Fruit fly (Drosophila melanogaster): ENCODE data around the gene Brd.

The Brd gene

dm6 chr3L:14956288-14957032 is 16.0 kb upstream of the Brd start (continued):
- TF ChIP-seq Tbp (GFP tag; optimal IDR thresholded peaks at IDR 0.05) (no peak), CG2129 (GFP tag; IDR thresholded peaks at IDR 0.05; ENCODE audit: partially characterized antibody) (no peak), HmgZ (tag; optimal IDR thresholded peaks at IDR 0.05) (no peak), ac (GFP tag; optimal IDR thresholded peaks at IDR 0.05) (peak; percentile 98), Hr3 (GFP tag; optimal IDR thresholded peaks at IDR 0.05) (no peak), CG2116 (GFP tag; optimal IDR thresholded peaks at IDR 0.05) (peak; percentile 51), tll (GFP tag; optimal IDR thresholded peaks at IDR 0.05) (peak in 1 of 2 experiments; percentile 98), CG17612 (GFP tag; IDR thresholded peaks at IDR 0.05) (no peak), CG16863 (GFP tag; optimal IDR thresholded peaks at IDR 0.05) (peak; percentile 4), CG33213 (GFP tag; optimal IDR thresholded peaks at IDR 0.05) (peak; percentile 16), CTCF (GFP tag; optimal IDR thresholded peaks at IDR 0.05) (no peak), Ssrp (tag; optimal IDR thresholded peaks at IDR 0.05) (no peak), CG3726 (GFP tag; IDR thresholded peaks at IDR 0.05) (no peak), D19A (tag; optimal IDR thresholded peaks at IDR 0.05) (peak; percentile 35), CG7372 (GFP tag; IDR thresholded peaks at IDR 0.05) (no peak), Awh (GFP tag; IDR thresholded peaks at IDR 0.05) (no peak), Ets97D (GFP tag; optimal IDR thresholded peaks at IDR 0.05) (no peak), CG13894 (tag; optimal IDR thresholded peaks at IDR 0.05) (no peak), nerfin-2 (GFP tag; IDR thresholded peaks at IDR 0.05; ENCODE audit: partially characterized antibody) (no peak), CG10321 (GFP tag; IDR thresholded peaks at IDR 0.05) (no peak), sna (GFP tag; IDR thresholded peaks at IDR 0.05; ENCODE audit: partially characterized antibody) (no peak), CG10147 (GFP tag; optimal IDR thresholded peaks at IDR 0.05) (no peak), kah (GFP tag; optimal IDR thresholded peaks at IDR 0.05) (no peak), CG12071 (GFP tag; optimal IDR thresholded peaks at IDR 0.05) (no peak), Atf6 (GFP tag; IDR thresholded peaks at IDR 0.05) (no peak), MESR4 (GFP tag; optimal IDR thresholded peaks at IDR 0.05) (no peak), Trl (optimal IDR thresholded peaks at IDR 0.05) (no peak), Trl (GFP tag; optimal IDR thresholded peaks at IDR 0.05) (peak; percentile 6), chinmo (GFP tag; IDR thresholded peaks at IDR 0.05; ENCODE audit: partially characterized antibody) (no peak), Sox100B (GFP tag; optimal IDR thresholded peaks at IDR 0.05) (no peak), p53 (GFP tag; optimal IDR thresholded peaks at IDR 0.05) (no peak), peb (GFP tag; IDR thresholded peaks at IDR 0.05) (no peak), E2f1 (GFP tag; IDR thresholded peaks at IDR 0.05) (no peak), zen2 (GFP tag; IDR thresholded peaks at IDR 0.05; ENCODE audit: partially characterized antibody) (no peak), CG30431 (GFP tag; optimal IDR thresholded peaks at IDR 0.05) (no peak), az2 (GFP tag; optimal IDR thresholded peaks at IDR 0.05) (no peak), CoRest (tag; optimal IDR thresholded peaks at IDR 0.05) (peak; percentile 13), chn (GFP tag; optimal IDR thresholded peaks at IDR 0.05) (peak; percentile 15), twi (tag; optimal IDR thresholded peaks at IDR 0.05) (peak; percentile 33), CG12236 (GFP tag; optimal IDR thresholded peaks at IDR 0.05) (peak; percentile 37), prd (optimal IDR thresholded peaks at IDR 0.05) (no peak), prd (GFP tag; IDR thresholded peaks at IDR 0.05) (peak; percentile 55; the same call in 2 of the 3 replicates), CG17912 (GFP tag; optimal IDR thresholded peaks at IDR 0.05) (no peak), CG17385 (GFP tag; optimal IDR thresholded peaks at IDR 0.05) (no peak), luna (GFP tag; optimal IDR thresholded peaks at IDR 0.05) (no peak), Vsx1 (GFP tag; optimal IDR thresholded peaks at IDR 0.05) (peak; percentile 54), gfzf (GFP tag; optimal IDR thresholded peaks at IDR 0.05) (no peak), da (GFP tag; optimal IDR thresholded peaks at IDR 0.05) (no peak), Neu2 (GFP tag; optimal IDR thresholded peaks at IDR 0.05; ENCODE audit: borderline replicate concordance) (no peak), CG7786 (GFP tag; optimal IDR thresholded peaks at IDR 0.05) (no peak), bowl (GFP tag; IDR thresholded peaks at IDR 0.05) (no peak)
